Fruit fly (Drosophila melanogaster) whole organism, pupa: ENCODE results near the gene CG6443.

ENCODE experiments used
- CG10348 ChIP-seq: fragments of 200-800 bp; sonication (Bioruptor generic); IDR thresholded peaks from 2 replicates; pipeline ENCODE4 v1.3.6; 2022; ENCODE audit warnings: missing biosample characterization, missing genetic modification characterization
- CG12605 ChIP-seq: fragments of 200-800 bp; sonication (Bioruptor generic); IDR thresholded peaks from 2 replicates; pipeline ENCODE4 v1.3.6; 2022; ENCODE audit warnings: missing biosample characterization, missing genetic modification characterization
- Ets98B ChIP-seq: fragments of 200-800 bp; sonication (Bioruptor generic); IDR thresholded peaks from 2 replicates; pipeline ENCODE4 v1.3.6; 2022; ENCODE audit warnings: missing biosample characterization, missing genetic modification characterization
- Snoo ChIP-seq: fragments of 200-800 bp; sonication (Bioruptor generic); optimal IDR thresholded peaks from 3 replicates; lab custom pipeline; 2017; ENCODE audit warnings: missing biosample characterization, mild to moderate bottlenecking, missing genetic modification characterization, inconsistent platforms
- fd96Ca ChIP-seq: fragments of 200-800 bp; sonication (Bioruptor generic); IDR thresholded peaks from 3 replicates; pipeline ENCODE4 v1.3.6; 2022; ENCODE audit warnings: missing biosample characterization, missing genetic modification characterization

DNA sequence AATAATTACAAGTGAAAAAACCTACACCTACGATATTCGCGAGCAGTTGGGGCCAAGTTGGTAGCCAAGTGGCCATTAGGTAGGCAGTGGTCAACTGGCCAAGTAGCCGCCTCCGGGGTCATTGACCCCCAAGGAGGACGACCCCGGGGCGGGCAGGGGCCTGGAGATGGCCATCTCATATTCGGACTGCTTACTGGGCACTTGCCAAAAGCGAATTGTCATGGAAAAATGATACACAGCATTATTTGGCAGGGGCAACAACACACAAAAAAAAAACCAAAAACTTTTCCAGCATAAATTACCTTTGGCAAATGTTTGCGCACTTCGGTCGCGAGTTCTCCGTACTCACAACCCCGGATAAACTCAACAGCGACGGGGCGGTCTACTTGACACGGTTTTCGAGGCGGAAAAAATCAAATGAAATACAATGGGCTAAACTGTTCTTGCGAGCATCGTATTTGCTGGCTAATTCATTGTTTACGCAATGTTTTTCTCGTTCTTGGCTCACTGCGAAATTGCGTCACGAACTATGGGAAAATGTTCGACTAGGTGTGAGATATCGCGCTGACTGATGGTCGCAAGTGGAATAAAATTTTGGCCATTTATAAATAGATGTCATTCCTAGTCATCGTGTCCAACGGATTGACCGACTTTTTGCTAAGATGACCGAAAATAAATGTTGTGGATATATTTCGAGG lies 22.3 kb downstream of the CG6443 start:
- TF ChIP-seq Ets98B, result no peak
- no peak for TF ChIP-seq CG12605 (GFP tag; lab: Robert Waterston, UW)
- TF ChIP-seq fd96Ca (GFP tag; lab: Robert Waterston, UW), result no peak
- no peak for TF ChIP-seq CG10348
- TF ChIP-seq Snoo (tag; lab: Kevin White, UChicago), result no peak
